Worm (Caenorhabditis elegans) whole organism, mixed stage, embryonic: ENCODE measurements around the gene spin-3.

Experiments
- bed-3 ChIP-seq: fragments of 200-800 bp; sonication (Bioruptor generic); optimal IDR thresholded peaks from 3 replicates; lab custom pipeline; 2018; ENCODE audit warnings: mild to moderate bottlenecking, missing genetic modification characterization, moderate library complexity, missing compliant biosample characterization
- blmp-1 ChIP-seq: fragments of 150-350 bp; optimal IDR thresholded peaks from 2 replicates; lab custom pipeline; 2014; ENCODE audit warnings: missing biosample characterization, missing genetic modification characterization
- ceh-43 ChIP-seq: fragments of 200-800 bp; sonication (Bioruptor generic); optimal IDR thresholded peaks from 2 replicates; lab custom pipeline; 2018; ENCODE audit warnings: mild to moderate bottlenecking, missing genetic modification characterization, moderate library complexity, missing compliant biosample characterization
- ceh-83 ChIP-seq: fragments of 200-800 bp; sonication (Bioruptor generic); optimal IDR thresholded peaks from 2 replicates; lab custom pipeline; 2018; ENCODE audit warnings: mild to moderate bottlenecking, missing genetic modification characterization, missing compliant biosample characterization
- ces-1 ChIP-seq: fragments of 150-350 bp; optimal IDR thresholded peaks from 2 replicates; lab custom pipeline; 2014; ENCODE audit warnings: missing biosample characterization, missing genetic modification reagents, missing genetic modification characterization
- cnd-1 ChIP-seq: fragments of 200-800 bp; sonication (Bioruptor generic); optimal IDR thresholded peaks from 2 replicates; lab custom pipeline; 2018; ENCODE audit warnings: mild to moderate bottlenecking, missing genetic modification characterization, missing compliant biosample characterization
- drap-1 ChIP-seq: fragments of 200-800 bp; sonication (Bioruptor generic); optimal IDR thresholded peaks from 3 replicates; lab custom pipeline; 2018; ENCODE audit warnings: mild to moderate bottlenecking, missing genetic modification characterization, missing compliant biosample characterization
- elt-1 ChIP-seq: sonication (generic microtip); optimal IDR thresholded peaks from 2 replicates; lab custom pipeline; 2017; ENCODE audit warnings: missing genetic modification characterization, mild to moderate bottlenecking, missing compliant biosample characterization, antibody characterized with exemption, moderate library complexity, borderline replicate concordance; ENCODE audit not compliant: insufficient read depth
- elt-3 ChIP-seq: fragments of 150-350 bp; optimal IDR thresholded peaks from 2 replicates; lab custom pipeline; 2014; ENCODE audit warnings: missing biosample characterization, missing genetic modification characterization
- hlh-1 ChIP-seq: fragments of 150-350 bp; optimal IDR thresholded peaks from 2 replicates; lab custom pipeline; 2014; ENCODE audit warnings: missing biosample characterization, missing genetic modification reagents, missing genetic modification characterization
- lin-13 ChIP-seq: fragments of 150-350 bp; optimal IDR thresholded peaks from 2 replicates; lab custom pipeline; 2014; ENCODE audit warnings: missing biosample characterization, missing genetic modification characterization
- lin-32 ChIP-seq: fragments of 200-800 bp; sonication (Bioruptor generic); optimal IDR thresholded peaks from 2 replicates; lab custom pipeline; 2018; ENCODE audit warnings: mild to moderate bottlenecking, missing genetic modification characterization, missing compliant biosample characterization
- lsy-2 ChIP-seq: fragments of 150-350 bp; optimal IDR thresholded peaks from 2 replicates; lab custom pipeline; 2014; ENCODE audit warnings: missing biosample characterization, missing genetic modification characterization
- mab-5 ChIP-seq: fragments of 150-350 bp; optimal IDR thresholded peaks from 2 replicates; lab custom pipeline; 2014; ENCODE audit warnings: missing biosample characterization, missing genetic modification characterization
- mep-1 ChIP-seq: fragments of 150-350 bp; optimal IDR thresholded peaks from 2 replicates; lab custom pipeline; 2017; ENCODE audit warnings: missing biosample characterization, missing genetic modification reagents, missing genetic modification characterization, inconsistent platforms
- mls-2 ChIP-seq: sonication (generic microtip); optimal IDR thresholded peaks from 2 replicates; lab custom pipeline; 2016; ENCODE audit warnings: mild to moderate bottlenecking, missing genetic modification characterization, moderate library complexity, missing compliant biosample characterization
- nhr-12 ChIP-seq: fragments of 150-350 bp; optimal IDR thresholded peaks from 2 replicates; lab custom pipeline; 2014; ENCODE audit warnings: missing biosample characterization, missing genetic modification characterization
- nhr-2 ChIP-seq: fragments of 150-350 bp; optimal IDR thresholded peaks from 2 replicates; lab custom pipeline; 2014; ENCODE audit warnings: missing biosample characterization, missing genetic modification characterization
- nhr-237 ChIP-seq: fragments of 150-350 bp; optimal IDR thresholded peaks from 2 replicates; lab custom pipeline; 2014; ENCODE audit warnings: missing biosample characterization, missing genetic modification characterization
- nhr-28 ChIP-seq: fragments of 150-350 bp; optimal IDR thresholded peaks from 2 replicates; lab custom pipeline; 2014; ENCODE audit warnings: missing biosample characterization, missing genetic modification characterization
- nhr-76 ChIP-seq: sonication (generic microtip); optimal IDR thresholded peaks from 2 replicates; lab custom pipeline; 2017; ENCODE audit warnings: missing biosample characterization, missing genetic modification characterization
- pha-4 ChIP-seq: fragments of 150-350 bp; optimal IDR thresholded peaks from 2 replicates; lab custom pipeline; 2018; ENCODE audit warnings: missing biosample characterization, missing genetic modification reagents, missing genetic modification characterization
- sem-2 ChIP-seq: fragments of 200-800 bp; sonication (Bioruptor generic); optimal IDR thresholded peaks from 2 replicates; lab custom pipeline; 2018; ENCODE audit warnings: mild to moderate bottlenecking, missing genetic modification characterization, missing compliant biosample characterization
- snpc-4 ChIP-seq: fragments of 150-350 bp; optimal IDR thresholded peaks from 2 replicates; lab custom pipeline; 2014; ENCODE audit warnings: missing biosample characterization, missing genetic modification characterization
- sptf-1 ChIP-seq: sonication (generic microtip); optimal IDR thresholded peaks from 2 replicates; lab custom pipeline; 2017; ENCODE audit warnings: mild to moderate bottlenecking, missing genetic modification characterization, moderate library complexity, missing compliant biosample characterization
- tbx-8 ChIP-seq: fragments of 200-800 bp; sonication (Bioruptor generic); optimal IDR thresholded peaks from 2 replicates; lab custom pipeline; 2018; ENCODE audit warnings: mild to moderate bottlenecking, missing genetic modification characterization, moderate library complexity, missing compliant biosample characterization
- unc-120 ChIP-seq: sonication (generic microtip); optimal IDR thresholded peaks from 2 replicates; lab custom pipeline; 2017; ENCODE audit warnings: missing genetic modification characterization, missing compliant biosample characterization; ENCODE audit not compliant: poor library complexity, severe bottlenecking
- unc-39 ChIP-seq: fragments of 150-350 bp; optimal IDR thresholded peaks from 2 replicates; lab custom pipeline; 2014; ENCODE audit warnings: missing biosample characterization, missing genetic modification characterization
- unc-62 ChIP-seq: fragments of 150-350 bp; optimal IDR thresholded peaks from 2 replicates; lab custom pipeline; 2014; ENCODE audit warnings: missing biosample characterization, missing genetic modification reagents, missing genetic modification characterization
- zip-8 ChIP-seq: fragments of 150-350 bp; optimal IDR thresholded peaks from 2 replicates; lab custom pipeline; 2014; ENCODE audit warnings: missing biosample characterization, missing genetic modification characterization
- ztf-11 ChIP-seq: fragments of 150-350 bp; optimal IDR thresholded peaks from 2 replicates; lab custom pipeline; 2014; ENCODE audit warnings: missing biosample characterization, missing genetic modification characterization

The spin-3 gene

ce11 chrX:13145988-13146873, 16.2 kb downstream of the spin-3 start:
- TF ChIP-seq elt-1 (tag; lab: Kevin White, UChicago) (no peak), mls-2 (tag; lab: Kevin White, UChicago) (peak; percentile 31), lin-32 (GFP tag; lab: Kevin White, UChicago) (peak; percentile 95), elt-3 (no peak), ces-1 (peak; percentile 64), cnd-1 (tag; lab: Kevin White, UChicago) (peak; percentile 97), blmp-1 (tag; lab: Kevin White, UChicago) (peak; percentile 79), nhr-12 (tag; lab: Kevin White, UChicago) (no peak), zip-8 (tag; lab: Kevin White, UChicago) (no peak), ceh-43 (peak; percentile 47), snpc-4 (tag; lab: Kevin White, UChicago) (no peak), nhr-76 (tag; lab: Kevin White, UChicago) (no peak), mep-1 (tag; lab: Kevin White, UChicago) (no peak), nhr-28 (no peak), hlh-1 (tag; lab: Kevin White, UChicago) (no peak), mab-5 (no peak), nhr-2 (tag; lab: Kevin White, UChicago) (peak; percentile 97), drap-1 (no peak), unc-62 (GFP tag; lab: Kevin White, UChicago) (no peak), lin-13 (no peak), ztf-11 (tag; lab: Kevin White, UChicago) (peak; percentile 71), sem-2 (GFP tag; lab: Kevin White, UChicago) (no peak), pha-4 (tag; lab: Kevin White, UChicago) (no peak), unc-39 (tag; lab: Kevin White, UChicago) (no peak), lsy-2 (no peak), bed-3 (GFP tag; lab: Kevin White, UChicago) (no peak), sptf-1 (tag; lab: Kevin White, UChicago) (peak; percentile 72), nhr-237 (no peak)

DNA sequence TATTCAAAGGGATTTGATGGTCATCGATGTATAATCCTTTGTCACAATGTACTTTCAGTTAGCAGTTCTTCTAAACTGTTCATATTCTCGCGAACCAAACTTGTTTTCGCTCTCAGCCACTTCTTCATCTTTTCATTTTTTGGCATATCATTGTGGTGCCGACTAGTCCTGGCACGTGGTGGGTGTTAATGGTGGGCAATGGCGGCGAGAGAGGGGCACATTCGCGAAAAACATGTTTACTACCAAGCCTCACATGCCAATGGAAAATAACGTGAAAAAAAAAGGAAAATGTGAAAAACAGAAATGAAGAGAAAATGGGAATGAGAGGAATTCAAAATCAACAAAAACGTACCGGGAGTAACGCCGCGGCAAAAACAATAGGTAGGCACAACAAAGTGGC, 17.1 kb downstream of the spin-3 start:
- TF ChIP-seq drap-1 (no peak), lsy-2 (no peak), unc-62 (GFP tag; lab: Kevin White, UChicago) (no peak), nhr-28 (no peak), ztf-11 (tag; lab: Kevin White, UChicago) (no peak), ceh-43 (no peak), elt-1 (tag; lab: Kevin White, UChicago) (no peak), snpc-4 (tag; lab: Kevin White, UChicago) (no peak)
- TF ChIP-seq, all 35 proteins: peak for 0

- TF ChIP-seq snpc-4 (tag; lab: Kevin White, UChicago): no peak
- TF ChIP-seq ces-1: peak; percentile 28
- no peak for TF ChIP-seq sem-2 (GFP tag; lab: Kevin White, UChicago)
These were observed 24.5 kb downstream of the spin-3 start for ce11 chrX:13154514-13154913.

DNA sequence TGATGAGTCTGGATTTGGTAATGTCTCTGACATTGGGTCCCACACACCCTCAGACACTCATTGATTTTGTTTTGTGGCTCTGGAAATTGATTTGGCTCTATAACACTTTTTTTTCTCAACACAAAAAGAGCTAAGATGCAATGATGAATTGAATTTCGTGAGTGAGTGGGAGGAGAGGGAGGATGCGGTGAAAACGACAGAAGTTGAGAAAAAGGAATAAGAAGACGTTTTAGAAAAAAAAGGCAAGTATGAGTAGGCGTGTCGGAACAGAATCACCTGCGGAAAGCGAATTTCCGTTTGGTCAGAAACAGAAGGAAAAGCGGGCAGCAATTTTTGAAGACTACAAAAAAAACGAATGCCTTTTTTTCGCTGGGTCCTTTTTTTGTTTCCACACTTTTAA, 25.7 kb downstream of the spin-3 start:
- TF ChIP-seq ces-1 (peak; percentile 11), bed-3 (GFP tag; lab: Kevin White, UChicago) (no peak)
- TF ChIP-seq, all 35 proteins: peak for 1

ce11 chrX:13157112-13157768, 27.2 kb downstream of the spin-3 start:
- TF ChIP-seq sem-2 (GFP tag; lab: Kevin White, UChicago) (no peak), nhr-2 (tag; lab: Kevin White, UChicago) (no peak), mep-1 (tag; lab: Kevin White, UChicago) (no peak), cnd-1 (tag; lab: Kevin White, UChicago) (no peak), ceh-83 (GFP tag; lab: Kevin White, UChicago) (no peak), unc-120 (no peak), nhr-28 (no peak), bed-3 (GFP tag; lab: Kevin White, UChicago) (no peak), drap-1 (no peak), tbx-8 (GFP tag; lab: Kevin White, UChicago) (no peak), snpc-4 (tag; lab: Kevin White, UChicago) (no peak), ces-1 (no peak), zip-8 (tag; lab: Kevin White, UChicago) (no peak)
